Fruit fly (Drosophila melanogaster): ENCODE measurements around the gene CG17350.

Gene CG17350

dm6 chr2L:19398317-19399234 is 17.8 kb downstream of the CG17350 start, which contains the start of gene CG17544 (continued):
- peak; percentile 78 for TF ChIP-seq CG9932 (GFP tag; IDR thresholded peaks at IDR 0.05)
- no peak for TF ChIP-seq toy (GFP tag; IDR thresholded peaks at IDR 0.05)
- TF ChIP-seq trh (GFP tag; optimal IDR thresholded peaks at IDR 0.05), result peak; percentile 32
- TF ChIP-seq D19B (GFP tag; optimal IDR thresholded peaks at IDR 0.05), result peak; percentile 72
- 0 out of 2 replicates have a peak, but pooled peaks have one; percentile 24 for TF ChIP-seq aop (GFP tag; IDR thresholded peaks at IDR 0.05)
- TF ChIP-seq Mad (GFP tag; optimal IDR thresholded peaks at IDR 0.05), result no peak
- peak; percentile 67 for TF ChIP-seq Ptx1 (GFP tag; IDR thresholded peaks at IDR 0.05)
- no peak for TF ChIP-seq CG9797 (GFP tag; optimal IDR thresholded peaks at IDR 0.05)
- TF ChIP-seq zen (tag; optimal IDR thresholded peaks at IDR 0.05), result peak; percentile 62
- TF ChIP-seq chinmo (GFP tag; IDR thresholded peaks at IDR 0.05; ENCODE audit: partially characterized antibody), result peak; percentile 92
- no peak for TF ChIP-seq bab2 (GFP tag; optimal IDR thresholded peaks at IDR 0.05)
- TF ChIP-seq gcm2 (GFP tag; optimal IDR thresholded peaks at IDR 0.05), result no peak
- TF ChIP-seq Optix (GFP tag; IDR thresholded peaks at IDR 0.05), result peak; percentile 45; the same call in 1 of the 3 replicates
- no peak for TF ChIP-seq ash1 (GFP tag; optimal IDR thresholded peaks at IDR 0.05)
- peak; percentile 40 for TF ChIP-seq CG15514 (GFP tag; optimal IDR thresholded peaks at IDR 0.05)
- peak; percentile 27 for TF ChIP-seq lilli (GFP tag; optimal IDR thresholded peaks at IDR 0.05)
- TF ChIP-seq tx (GFP tag; optimal IDR thresholded peaks at IDR 0.05), result no peak
- TF ChIP-seq Chrac-16 (GFP tag; optimal IDR thresholded peaks at IDR 0.05), result peak; percentile 59
- no peak for TF ChIP-seq disco-r (GFP tag; optimal IDR thresholded peaks at IDR 0.05)
- peak; percentile 23 for TF ChIP-seq Side (GFP tag; optimal IDR thresholded peaks at IDR 0.05)
- TF ChIP-seq lmd (GFP tag; IDR thresholded peaks at IDR 0.05), result peak; percentile 51; the same call in 1 of the 2 replicates
- TF ChIP-seq fd96Cb (tag; optimal IDR thresholded peaks at IDR 0.05), result peak; percentile 77
- TF ChIP-seq TFAM (GFP tag; optimal IDR thresholded peaks at IDR 0.05), result no peak
- peak; percentile 36 for TF ChIP-seq CG4617 (GFP tag; optimal IDR thresholded peaks at IDR 0.05; ENCODE audit: borderline replicate concordance)
- peak; percentile 35; the same call in 1 of the 3 replicates for TF ChIP-seq CG2889 (GFP tag; IDR thresholded peaks at IDR 0.05)
- TF ChIP-seq CG6254 (GFP tag; optimal IDR thresholded peaks at IDR 0.05), result peak; percentile 53
- TF ChIP-seq CG5245 (GFP tag; optimal IDR thresholded peaks at IDR 0.05), result no peak
- TF ChIP-seq CG10462 (GFP tag; optimal IDR thresholded peaks at IDR 0.05), result peak; percentile 43
- peak; percentile 68 for TF ChIP-seq CG2120 (GFP tag; optimal IDR thresholded peaks at IDR 0.05)
- TF ChIP-seq Spps (tag; optimal IDR thresholded peaks at IDR 0.05), result peak; percentile 45
- TF ChIP-seq caup (GFP tag; optimal IDR thresholded peaks at IDR 0.05; ENCODE audit: severe bottlenecking), result peak; percentile 72
- no peak for TF ChIP-seq NK7.1 (GFP tag; optimal IDR thresholded peaks at IDR 0.05)
- peak; percentile 39; the same call in 2 of the 4 replicates for TF ChIP-seq Gug (GFP tag; IDR thresholded peaks at IDR 0.05)
- peak; percentile 31 for TF ChIP-seq CG7786 (GFP tag; optimal IDR thresholded peaks at IDR 0.05)
- peak; percentile 90 for TF ChIP-seq CG10321 (GFP tag; IDR thresholded peaks at IDR 0.05)
- TF ChIP-seq psq (GFP tag; optimal IDR thresholded peaks at IDR 0.05), result no peak
- peak; percentile 7; the same call in 1 of the 3 replicates for TF ChIP-seq zfh1 (GFP tag; IDR thresholded peaks at IDR 0.05)
- TF ChIP-seq Bteb2 (GFP tag; optimal IDR thresholded peaks at IDR 0.05), result no peak
- peak; percentile 91 for TF ChIP-seq Hmr (GFP tag; optimal IDR thresholded peaks at IDR 0.05)
- peak; percentile 82 for TF ChIP-seq CG9437 (GFP tag; optimal IDR thresholded peaks at IDR 0.05)
- TF ChIP-seq inv (GFP tag; IDR thresholded peaks at IDR 0.05; ENCODE audit: partially characterized antibody), result no peak
- no peak for TF ChIP-seq CG12744 (GFP tag; optimal IDR thresholded peaks at IDR 0.05)
- TF ChIP-seq CG31388 (GFP tag; optimal IDR thresholded peaks at IDR 0.05), result peak; percentile 6
- TF ChIP-seq Mrtf (GFP tag; IDR thresholded peaks at IDR 0.05), result 0 out of 3 replicates have a peak, but pooled peaks have one; percentile 52
- no peak for TF ChIP-seq CG11247 (GFP tag; IDR thresholded peaks at IDR 0.05)
- no peak for TF ChIP-seq tll (GFP tag; optimal IDR thresholded peaks at IDR 0.05)
- TF ChIP-seq so (GFP tag; IDR thresholded peaks at IDR 0.05), result no peak
- TF ChIP-seq CG15269 (tag; optimal IDR thresholded peaks at IDR 0.05), result peak; percentile 81
- no peak for TF ChIP-seq CG17612 (GFP tag; IDR thresholded peaks at IDR 0.05)
